Worm (Caenorhabditis elegans): Measurements from ENCODE around the gene ZK1127.4.

ZK1127.4 gene

DNA sequence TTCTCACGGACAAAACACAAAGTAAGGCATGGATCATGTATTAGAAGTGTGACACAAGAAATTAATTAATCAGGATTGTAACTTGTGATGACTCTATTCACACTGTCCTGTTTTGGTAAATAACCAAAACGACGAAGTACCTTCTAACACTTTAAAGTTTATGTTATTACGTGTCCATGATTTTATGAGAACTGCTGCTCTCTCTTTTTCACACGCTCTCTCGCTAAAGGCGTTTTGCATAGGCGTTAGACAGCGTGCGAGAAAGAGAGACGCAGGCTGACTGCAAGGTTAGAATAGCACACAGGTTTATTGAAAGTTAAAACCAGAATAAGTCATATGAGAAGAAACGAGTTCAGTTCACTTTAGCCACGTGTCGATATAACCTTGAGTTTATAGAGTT lies 36.3 kb downstream of the ZK1127.4 start (continued):
- TF ChIP-seq unc-130 (tag; optimal IDR thresholded peaks at IDR 0.05) (no peak), dsc-1 (tag; optimal IDR thresholded peaks at IDR 0.05) (peak; percentile 6), ceh-63 (GFP tag; optimal IDR thresholded peaks at IDR 0.05) (no peak), lin-35 (GFP tag; optimal IDR thresholded peaks at IDR 0.05) (peak in 1 of 2 experiments; percentile 51), xbp-1 (tag; optimal IDR thresholded peaks at IDR 0.05) (peak; percentile 58), lsy-2 (tag; optimal IDR thresholded peaks at IDR 0.05) (peak; percentile 26 to 54), C34B4.2 (tag; optimal IDR thresholded peaks at IDR 0.05) (no peak), mep-1 (tag; optimal IDR thresholded peaks at IDR 0.05) (peak; percentile 42), hlh-17 (GFP tag; optimal IDR thresholded peaks at IDR 0.05; ENCODE audit: borderline replicate concordance) (no peak), blmp-1 (tag; optimal IDR thresholded peaks at IDR 0.05) (peak; percentile 12)

DNA sequence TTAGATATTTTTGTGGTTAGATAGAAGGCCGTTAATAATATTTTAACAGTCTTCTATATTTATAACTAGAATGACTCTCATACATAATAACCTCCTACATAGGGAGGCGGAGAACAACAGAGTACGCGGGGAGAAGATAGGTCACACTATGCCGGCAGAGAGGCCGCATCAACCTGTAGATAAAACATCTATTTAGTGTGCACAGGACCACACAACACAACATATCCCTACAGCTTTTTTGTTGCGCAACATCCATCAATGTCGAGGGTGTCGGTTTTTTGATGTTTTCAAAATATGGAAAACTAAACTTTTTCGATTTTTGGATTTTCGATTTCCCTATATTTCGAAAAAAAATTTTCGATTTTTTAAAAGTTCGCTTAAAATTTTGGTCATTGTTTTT lies 37.1 kb downstream of the ZK1127.4 start:
- TF ChIP-seq efl-1 (optimal IDR thresholded peaks at IDR 0.05) (no peak), efl-1 (GFP tag; optimal IDR thresholded peaks at IDR 0.05 in 1 of 2) (peak in 1 of 2 experiments; percentile 2), lin-15B (tag; optimal IDR thresholded peaks at IDR 0.05) (no peak), fkh-10 (GFP tag; optimal IDR thresholded peaks at IDR 0.05) (no peak), elt-2 (tag; optimal IDR thresholded peaks at IDR 0.05) (no peak), nhr-11 (tag; optimal IDR thresholded peaks at IDR 0.05) (no peak), dsc-1 (tag; optimal IDR thresholded peaks at IDR 0.05) (no peak), nhr-47 (tag; optimal IDR thresholded peaks at IDR 0.05) (no peak), ces-1 (GFP tag; optimal IDR thresholded peaks at IDR 0.05) (no peak)

DNA sequence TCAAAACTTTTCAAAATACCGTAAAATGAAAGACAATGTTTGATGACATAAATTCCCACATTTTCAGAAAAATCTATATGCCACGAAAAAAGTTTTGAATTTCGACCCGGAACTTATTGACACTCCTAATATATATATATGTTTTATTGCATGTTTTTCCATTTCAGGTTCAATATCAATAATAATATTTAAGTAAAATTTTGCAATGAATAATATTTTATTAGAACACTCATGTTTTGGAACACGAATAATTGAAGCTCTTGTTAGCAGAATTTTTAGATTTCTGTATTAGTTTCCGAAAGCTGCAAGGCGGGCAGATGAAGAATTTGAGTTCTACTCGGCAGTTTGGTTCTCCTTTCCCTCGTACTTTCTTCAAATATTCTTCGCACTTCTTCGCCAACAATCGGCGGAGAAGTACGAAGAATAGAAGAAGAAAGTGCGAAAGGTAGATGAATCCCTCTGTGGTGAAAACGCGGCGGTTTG lies 39.6 kb downstream of the ZK1127.4 start, which contains the start of gene T02G5.3:
Gene T02G5.3 (plus strand): TSS at position 51 of the 483 bp plus-strand sequence.
- TF ChIP-seq nhr-85 (tag) (peak; percentile 60), Y116A8C.19 (tag; optimal IDR thresholded peaks at IDR 0.05; ENCODE audit: borderline replicate concordance) (no peak), mdl-1 (tag; optimal IDR thresholded peaks at IDR 0.05) (no peak), swsn-7 (tag; optimal IDR thresholded peaks at IDR 0.05) (no peak)

DNA sequence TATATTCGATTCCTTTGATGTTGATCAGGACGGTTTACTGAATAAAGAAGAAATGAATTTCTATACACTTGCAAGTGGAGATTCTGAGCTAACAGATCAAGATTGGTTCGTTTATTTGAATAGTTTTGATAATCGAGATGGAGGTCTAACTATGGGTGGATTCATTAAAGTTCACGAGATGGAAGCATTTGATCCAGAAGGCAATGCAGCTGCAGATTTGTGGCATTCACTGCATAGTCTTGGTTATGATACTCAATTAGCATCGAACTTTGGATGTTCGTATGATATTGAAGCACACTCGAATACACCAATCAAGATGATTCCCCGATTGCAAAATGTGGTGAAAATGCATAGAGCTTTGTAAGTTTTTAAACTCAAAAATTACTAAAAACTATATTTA lies 42.2 kb downstream of the ZK1127.4 start:
- no peak for TF ChIP-seq lin-39 (tag; optimal IDR thresholded peaks at IDR 0.05)
- TF ChIP-seq efl-1 (optimal IDR thresholded peaks at IDR 0.05) = no peak
- peak in 1 of 2 experiments; percentile 67 for TF ChIP-seq efl-1 (GFP tag; optimal IDR thresholded peaks at IDR 0.05 in 1 of 2)

DNA sequence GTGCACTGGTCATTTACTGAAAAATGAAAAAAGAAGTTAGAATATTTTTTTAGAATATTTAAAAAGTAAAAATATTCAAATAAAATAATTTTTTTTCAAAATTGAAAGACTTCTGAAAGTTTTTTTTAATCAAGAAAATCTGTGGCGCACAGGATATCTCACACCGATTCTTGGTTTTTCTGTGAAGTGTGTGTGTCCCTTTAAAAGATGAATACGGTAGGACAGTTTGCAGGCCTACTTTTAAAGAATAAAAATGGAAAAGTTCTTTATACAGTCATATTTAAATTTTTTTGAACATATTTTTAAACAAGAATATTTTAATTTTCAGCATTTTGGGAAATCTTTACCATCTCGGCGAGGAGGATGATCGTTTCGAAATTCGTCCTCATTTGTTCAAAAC lies 44.8 kb downstream of the ZK1127.4 start, which contains the start of gene mct-5:
Gene mct-5 (minus strand): TSS at position 16 of the 400 bp plus-strand sequence.
- TF ChIP-seq tbx-2 (tag; optimal IDR thresholded peaks at IDR 0.05) = no peak

DNA sequence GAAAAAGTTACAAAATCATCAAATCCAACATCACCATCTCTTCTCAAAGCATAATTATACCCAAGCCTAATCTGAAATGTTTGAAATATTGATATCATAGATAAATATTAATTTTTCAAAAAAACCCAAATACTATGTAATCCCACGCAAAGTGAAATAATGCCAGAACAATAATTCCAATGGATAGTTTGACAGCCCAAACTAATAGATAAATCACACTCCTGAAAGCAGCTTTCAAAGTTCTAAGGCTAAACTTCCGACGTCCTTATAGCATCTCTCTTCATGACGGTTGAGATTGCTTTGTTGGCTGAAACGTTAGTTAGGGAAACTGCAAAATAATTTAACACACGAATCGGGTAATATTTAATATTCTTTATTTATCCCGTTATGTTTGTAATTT lies 45.5 kb downstream of the ZK1127.4 start:
- no peak for TF ChIP-seq pqm-1 (tag; optimal IDR thresholded peaks at IDR 0.05)
- no peak for TF ChIP-seq F16B12.6 (tag; optimal IDR thresholded peaks at IDR 0.05)
- TF ChIP-seq nhr-90 (tag; optimal IDR thresholded peaks at IDR 0.05; ENCODE audit: poor library complexity) = peak; percentile 0
- TF ChIP-seq unc-30 (tag; optimal IDR thresholded peaks at IDR 0.05) = no peak
- TF ChIP-seq nhr-71 (tag; optimal IDR thresholded peaks at IDR 0.05) = peak; percentile 22
- TF ChIP-seq nhr-47 (tag; optimal IDR thresholded peaks at IDR 0.05) = no peak
- TF ChIP-seq pax-3 (tag; optimal IDR thresholded peaks at IDR 0.05) = no peak
- no peak for TF ChIP-seq elt-3 (tag; optimal IDR thresholded peaks at IDR 0.05)
- no peak for TF ChIP-seq C16A3.4 (tag; optimal IDR thresholded peaks at IDR 0.05)

All from whole organism, L1 larva.